Worm (Caenorhabditis elegans): ENCODE results near the gene dnj-14.

Gene dnj-14

ce11 chrX:4662293-4662825 is 49.2 kb downstream of the dnj-14 start:
- no peak for TF ChIP-seq F39B2.1 (GFP tag; IDR thresholded peaks at IDR 0.05)
- peak; percentile 48 for TF ChIP-seq attf-5 (GFP tag; optimal IDR thresholded peaks at IDR 0.05)
- TF ChIP-seq madf-10 (tag; optimal IDR thresholded peaks at IDR 0.05): no peak
- no peak for TF ChIP-seq ztf-18 (tag; optimal IDR thresholded peaks at IDR 0.05)
- TF ChIP-seq madf-6 (GFP tag; IDR thresholded peaks at IDR 0.05): no peak
- TF ChIP-seq nhr-80 (tag; optimal IDR thresholded peaks at IDR 0.05): peak; percentile 91
- no peak for TF ChIP-seq ceh-79 (tag; optimal IDR thresholded peaks at IDR 0.05)
- no peak for TF ChIP-seq Y79H2A.3 (GFP tag; conservative IDR thresholded peaks at IDR 0.05)
- TF ChIP-seq ztf-3 (GFP tag; optimal IDR thresholded peaks at IDR 0.05): no peak
- no peak for TF ChIP-seq B0336.3 (GFP tag; IDR thresholded peaks at IDR 0.05)
- TF ChIP-seq Y95B8A.8 (GFP tag; IDR thresholded peaks at IDR 0.05): no peak
- TF ChIP-seq dpff-1 (tag; optimal IDR thresholded peaks at IDR 0.05): no peak
- TF ChIP-seq atf-7 (tag; optimal IDR thresholded peaks at IDR 0.05): peak; percentile 64
- no peak for TF ChIP-seq zfh-2 (GFP tag; conservative IDR thresholded peaks at IDR 0.05)
- TF ChIP-seq nfyb-1 (GFP tag; IDR thresholded peaks at IDR 0.05): peak; percentile 60; the same call in 1 of the 2 replicates
- no peak for TF ChIP-seq hlh-26 (GFP tag; conservative IDR thresholded peaks at IDR 0.05)
- no peak for TF ChIP-seq repo-1 (tag; optimal IDR thresholded peaks at IDR 0.05)
- no peak for TF ChIP-seq ets-4 (GFP tag; optimal IDR thresholded peaks at IDR 0.05)
- no peak for TF ChIP-seq cebp-2 (GFP tag; IDR thresholded peaks at IDR 0.05)
- no peak for TF ChIP-seq ama-1 (optimal IDR thresholded peaks at IDR 0.05)
- TF ChIP-seq ama-1 (GFP tag; optimal IDR thresholded peaks at IDR 0.05): no peak
- TF ChIP-seq B0035.1 (tag; optimal IDR thresholded peaks at IDR 0.05): no peak
- no peak for TF ChIP-seq mxl-1 (tag; optimal IDR thresholded peaks at IDR 0.05)
- no peak for TF ChIP-seq lin-26 (GFP tag; IDR thresholded peaks at IDR 0.05)
- TF ChIP-seq lsl-1 (GFP tag; optimal IDR thresholded peaks at IDR 0.05): no peak
- TF ChIP-seq athp-1 (tag; optimal IDR thresholded peaks at IDR 0.05): no peak
- TF ChIP-seq pbrm-1 (GFP tag; IDR thresholded peaks at IDR 0.05): no peak
- TF ChIP-seq efl-1 (GFP tag; optimal IDR thresholded peaks at IDR 0.05): no peak
- TF ChIP-seq lin-35 (GFP tag; optimal IDR thresholded peaks at IDR 0.05): no peak
- TF ChIP-seq unc-62 (GFP tag; optimal IDR thresholded peaks at IDR 0.05): peak; percentile 22
- TF ChIP-seq hsf-1 (GFP tag; IDR thresholded peaks at IDR 0.05): no peak
- TF ChIP-seq gei-17 (GFP tag; optimal IDR thresholded peaks at IDR 0.05): no peak
- peak; percentile 39 for TF ChIP-seq ztf-26 (tag; optimal IDR thresholded peaks at IDR 0.05)
- no peak for TF ChIP-seq D2030.7 (GFP tag; IDR thresholded peaks at IDR 0.05)
- no peak for TF ChIP-seq nhr-90 (tag; optimal IDR thresholded peaks at IDR 0.05)
- no peak for TF ChIP-seq aptf-3 (GFP tag; IDR thresholded peaks at IDR 0.05)
- no peak for TF ChIP-seq T07F8.4 (tag; optimal IDR thresholded peaks at IDR 0.05)
- TF ChIP-seq bed-2 (GFP tag; IDR thresholded peaks at IDR 0.05): no peak
- TF ChIP-seq egrh-3 (GFP tag; IDR thresholded peaks at IDR 0.05): no peak
- TF ChIP-seq ceh-91 (GFP tag; IDR thresholded peaks at IDR 0.05): no peak
- TF ChIP-seq cebp-1 (GFP tag; IDR thresholded peaks at IDR 0.05): peak; percentile 96
- TF ChIP-seq cebp-1 (tag; optimal IDR thresholded peaks at IDR 0.05): peak; percentile 98
- no peak for TF ChIP-seq rec-8 (tag; optimal IDR thresholded peaks at IDR 0.05)
- TF ChIP-seq ztf-6 (GFP tag; IDR thresholded peaks at IDR 0.05): no peak
- no peak for TF ChIP-seq B0261.1 (tag; optimal IDR thresholded peaks at IDR 0.05)
- no peak for TF ChIP-seq F22D6.2 (tag; optimal IDR thresholded peaks at IDR 0.05)
- TF ChIP-seq K12H6.12 (tag; optimal IDR thresholded peaks at IDR 0.05): peak; percentile 30
- TF ChIP-seq lin-40 (tag; optimal IDR thresholded peaks at IDR 0.05): peak; percentile 53
- no peak for TF ChIP-seq T26A5.8 (tag; optimal IDR thresholded peaks at IDR 0.05)
- TF ChIP-seq ZK185.1 (tag; optimal IDR thresholded peaks at IDR 0.05; ENCODE audit: poor library complexity, severe bottlenecking): peak; percentile 35
- TF ChIP-seq F52B5.7 (tag; optimal IDR thresholded peaks at IDR 0.05): no peak

Measured in whole organism, young adult.